Fruit fly (Drosophila melanogaster) whole organism, embryonic: ENCODE data around the gene Or22c.

ENCODE experiments used
- Bdp1 ChIP-seq: fragments of 200-800 bp; sonication (Bioruptor generic); optimal IDR thresholded peaks from 3 replicates; lab custom pipeline; 2016; ENCODE audit warnings: missing biosample characterization, missing genetic modification characterization
- Bteb2 ChIP-seq: fragments of 200-800 bp; sonication (Bioruptor generic); optimal IDR thresholded peaks from 2 replicates; lab custom pipeline; 2016; ENCODE audit warnings: missing biosample characterization, missing genetic modification characterization
- CG10431 ChIP-seq: fragments of 200-800 bp; sonication (Bioruptor generic); optimal IDR thresholded peaks from 3 replicates; lab custom pipeline; 2018; ENCODE audit warnings: missing biosample characterization, mild to moderate bottlenecking, missing genetic modification characterization
- CG11504 ChIP-seq: fragments of 200-800 bp; sonication (Bioruptor generic); optimal IDR thresholded peaks from 3 replicates; lab custom pipeline; 2019; ENCODE audit warnings: missing biosample characterization, mild to moderate bottlenecking, missing genetic modification characterization, moderate library complexity
- CG12104 ChIP-seq: fragments of 200-800 bp; sonication (Bioruptor generic); optimal IDR thresholded peaks from 3 replicates; lab custom pipeline; 2016; ENCODE audit warnings: missing biosample characterization, missing genetic modification characterization
- CG14050 ChIP-seq: fragments of 200-800 bp; sonication (Bioruptor generic); IDR thresholded peaks from 3 replicates; pipeline ENCODE4 v1.3.6; 2022; ENCODE audit warnings: missing biosample characterization, missing genetic modification characterization
- CG14667 ChIP-seq: fragments of 200-800 bp; sonication (Bioruptor generic); IDR thresholded peaks from 2 replicates; pipeline ENCODE4 v1.3.6; 2022; ENCODE audit warnings: missing biosample characterization, missing genetic modification characterization
- CG17829 ChIP-seq: fragments of 200-800 bp; optimal IDR thresholded peaks from 2 replicates; lab custom pipeline; 2019; ENCODE audit warnings: missing biosample characterization, mild to moderate bottlenecking, missing genetic modification characterization, moderate library complexity
- CG18262 ChIP-seq: fragments of 200-800 bp; optimal IDR thresholded peaks from 3 replicates; lab custom pipeline; 2019; ENCODE audit warnings: missing biosample characterization, mild to moderate bottlenecking, missing genetic modification characterization, moderate library complexity
- CG2202 ChIP-seq: fragments of 200-800 bp; sonication (Bioruptor generic); optimal IDR thresholded peaks from 2 replicates; lab custom pipeline; 2018; ENCODE audit warnings: missing biosample characterization, mild to moderate bottlenecking, missing genetic modification characterization
- CG30403 ChIP-seq: fragments of 200-800 bp; sonication (Bioruptor generic); optimal IDR thresholded peaks from 3 replicates; lab custom pipeline; 2016; ENCODE audit warnings: missing biosample characterization, missing genetic modification characterization
- CG4424 ChIP-seq: fragments of 200-800 bp; sonication (Bioruptor generic); optimal IDR thresholded peaks from 3 replicates; lab custom pipeline; 2016; ENCODE audit warnings: missing biosample characterization, missing genetic modification characterization
- CG4707 ChIP-seq: fragments of 200-800 bp; sonication (Bioruptor generic); optimal IDR thresholded peaks from 2 replicates; lab custom pipeline; 2018; ENCODE audit warnings: missing biosample characterization, mild to moderate bottlenecking, missing genetic modification characterization, moderate library complexity
- CG6813 ChIP-seq: fragments of 200-800 bp; sonication (Bioruptor generic); optimal IDR thresholded peaks from 2 replicates; lab custom pipeline; 2017; ENCODE audit warnings: missing biosample characterization, missing genetic modification characterization, mild to moderate bottlenecking, moderate library complexity, missing genetic modification reagents
- CG7271 ChIP-seq: fragments of 200-800 bp; sonication (Bioruptor generic); optimal IDR thresholded peaks from 2 replicates; lab custom pipeline; 2018; ENCODE audit warnings: missing biosample characterization, mild to moderate bottlenecking, missing genetic modification characterization, moderate library complexity
- CG7556 ChIP-seq: fragments of 200-800 bp; sonication (Bioruptor generic); optimal IDR thresholded peaks from 2 replicates; lab custom pipeline; 2017; ENCODE audit warnings: missing biosample characterization, mild to moderate bottlenecking, missing genetic modification characterization
- CG7963 ChIP-seq: fragments of 200-800 bp; sonication (Bioruptor generic); IDR thresholded peaks from 3 replicates; pipeline ENCODE4 v1.3.6; 2022; ENCODE audit warnings: missing biosample characterization, missing genetic modification characterization; ENCODE audit not compliant: partially characterized antibody
- CG8281 ChIP-seq: fragments of 200-800 bp; sonication (Bioruptor generic); optimal IDR thresholded peaks from 2 replicates; lab custom pipeline; 2018; ENCODE audit warnings: missing biosample characterization, mild to moderate bottlenecking, missing genetic modification characterization, moderate library complexity
- CG9727 ChIP-seq: fragments of 200-800 bp; sonication (Bioruptor generic); optimal IDR thresholded peaks from 3 replicates; lab custom pipeline; 2017; ENCODE audit warnings: missing biosample characterization, mild to moderate bottlenecking, missing genetic modification characterization
- CG9932 ChIP-seq: fragments of 200-800 bp; sonication (Bioruptor generic); IDR thresholded peaks from 2 replicates; pipeline ENCODE4 v1.3.6; 2022; ENCODE audit warnings: missing biosample characterization, missing genetic modification characterization
- CrebB ChIP-seq: fragments of 200-800 bp; sonication (Bioruptor generic); optimal IDR thresholded peaks from 3 replicates; lab custom pipeline; 2018; ENCODE audit warnings: missing biosample characterization, mild to moderate bottlenecking, missing genetic modification characterization
- D19B ChIP-seq: fragments of 200-800 bp; sonication (Bioruptor generic); optimal IDR thresholded peaks from 2 replicates; lab custom pipeline; 2017; ENCODE audit warnings: missing biosample characterization, mild to moderate bottlenecking, missing genetic modification characterization
- HHEX ChIP-seq: fragments of 200-800 bp; sonication (Bioruptor generic); optimal IDR thresholded peaks from 3 replicates; lab custom pipeline; 2017; ENCODE audit warnings: missing biosample characterization, mild to moderate bottlenecking, missing genetic modification characterization, missing genetic modification reagents
- HLH4C ChIP-seq: fragments of 200-800 bp; sonication (Bioruptor generic); IDR thresholded peaks from 3 replicates; pipeline ENCODE4 v1.3.6; 2022; ENCODE audit warnings: missing biosample characterization, missing genetic modification characterization; ENCODE audit not compliant: partially characterized antibody
- Hand ChIP-seq: fragments of 200-800 bp; sonication (Bioruptor generic); optimal IDR thresholded peaks from 2 replicates; lab custom pipeline; 2017; ENCODE audit warnings: mild to moderate bottlenecking, missing biosample characterization, missing genetic modification reagents, missing genetic modification characterization
- Hr39 ChIP-seq: fragments of >200 bp; optimal IDR thresholded peaks from 2 replicates; lab custom pipeline; 2017
- Sin3A ChIP-seq: fragments of >200 bp; optimal IDR thresholded peaks from 2 replicates; lab custom pipeline; 2018
- Vsx1 ChIP-seq: fragments of 200-800 bp; sonication (Bioruptor generic); optimal IDR thresholded peaks from 2 replicates; lab custom pipeline; 2017; ENCODE audit warnings: missing biosample characterization, mild to moderate bottlenecking, missing genetic modification characterization, missing genetic modification reagents
- Xrp1 ChIP-seq: fragments of 200-800 bp; sonication (Bioruptor generic); IDR thresholded peaks from 2 replicates; pipeline ENCODE4 v1.3.6; 2022; ENCODE audit warnings: missing biosample characterization, missing genetic modification characterization
- abd-A ChIP-seq: fragments of 200-800 bp; sonication (Bioruptor generic); optimal IDR thresholded peaks from 3 replicates; lab custom pipeline; 2019; ENCODE audit warnings: missing biosample characterization, mild to moderate bottlenecking, missing genetic modification characterization, moderate library complexity
- az2 ChIP-seq: fragments of 200-800 bp; sonication (Bioruptor generic); optimal IDR thresholded peaks from 3 replicates; lab custom pipeline; 2016; ENCODE audit warnings: missing biosample characterization, missing genetic modification characterization
- bowl ChIP-seq: fragments of 200-800 bp; sonication (Bioruptor generic); IDR thresholded peaks from 2 replicates; pipeline ENCODE4 v1.3.6; 2022; ENCODE audit warnings: missing biosample characterization, missing genetic modification characterization
- cg ChIP-seq: fragments of 200-800 bp; sonication (Bioruptor generic); optimal IDR thresholded peaks from 3 replicates; lab custom pipeline; 2019; ENCODE audit warnings: missing biosample characterization, mild to moderate bottlenecking, missing genetic modification characterization, moderate library complexity
- chif ChIP-seq, 2 experiments: fragments of 200-800 bp; sonication (Bioruptor generic); optimal IDR thresholded peaks; 3 replicates each; lab custom pipeline; 2016; ENCODE audit warnings: missing biosample characterization in 2 of 2, missing genetic modification characterization in 2 of 2
- danr ChIP-seq: fragments of 200-800 bp; sonication (Bioruptor generic); IDR thresholded peaks from 2 replicates; pipeline ENCODE4 v1.3.6; 2022; ENCODE audit warnings: missing biosample characterization, missing genetic modification characterization
- dati ChIP-seq: fragments of 200-800 bp; sonication (Bioruptor generic); IDR thresholded peaks from 2 replicates; pipeline ENCODE4 v1.3.6; 2022; ENCODE audit warnings: missing biosample characterization, missing genetic modification characterization
- hb ChIP-seq: fragments of 200-800 bp; sonication (Bioruptor generic); IDR thresholded peaks from 3 replicates; pipeline ENCODE4 v1.3.6; 2022; ENCODE audit warnings: missing biosample characterization, missing genetic modification characterization; ENCODE audit not compliant: partially characterized antibody
- hkb ChIP-seq, 2 experiments: fragments of 200-800 bp in 1 of 2; fragments of >200 bp in 1 of 2; sonication (Bioruptor generic) in 1 of 2; IDR thresholded peaks in 1 of 2; optimal IDR thresholded peaks in 1 of 2; 2 replicates each; pipeline versions ENCODE4 v1.3.6 to Lab custom; 2017 to 2022; ENCODE audit warnings: missing biosample characterization in 1 of 2, missing genetic modification characterization in 1 of 2
- insv ChIP-seq, 2 experiments: fragments of 200-800 bp; sonication (Bioruptor generic); optimal IDR thresholded peaks; 3 replicates each; lab custom pipeline; 2016 to 2018; ENCODE audit warnings: missing biosample characterization in 2 of 2, missing genetic modification characterization in 2 of 2
- lov ChIP-seq, 2 experiments: fragments of 200-800 bp in 1 of 2; fragments of >200 bp in 1 of 2; sonication (Bioruptor generic) in 1 of 2; IDR thresholded peaks in 1 of 2; optimal IDR thresholded peaks in 1 of 2; 2 replicates in 1 of 2; 3 replicates in 1 of 2; pipeline versions ENCODE4 v1.3.6 to Lab custom; 2017 to 2022; ENCODE audit warnings: missing biosample characterization in 1 of 2, missing genetic modification characterization in 1 of 2
- nerfin-2 ChIP-seq: fragments of 200-800 bp; sonication (Bioruptor generic); IDR thresholded peaks from 2 replicates; pipeline ENCODE4 v1.3.6; 2022; ENCODE audit warnings: missing biosample characterization, missing genetic modification characterization; ENCODE audit not compliant: partially characterized antibody
- pros ChIP-seq: fragments of 200-800 bp; sonication (Bioruptor generic); optimal IDR thresholded peaks from 3 replicates; lab custom pipeline; 2019; ENCODE audit warnings: missing biosample characterization, mild to moderate bottlenecking, missing genetic modification characterization, moderate library complexity
- row ChIP-seq: fragments of 200-800 bp; sonication (Bioruptor generic); IDR thresholded peaks from 3 replicates; pipeline ENCODE4 v1.3.6; 2022; ENCODE audit warnings: missing biosample characterization, missing genetic modification characterization
- run ChIP-seq: fragments of 200-800 bp; sonication (Bioruptor generic); optimal IDR thresholded peaks from 3 replicates; lab custom pipeline; 2018; ENCODE audit warnings: missing biosample characterization, mild to moderate bottlenecking, missing genetic modification characterization
- shn ChIP-seq: fragments of 200-800 bp; sonication (Bioruptor generic); optimal IDR thresholded peaks from 3 replicates; lab custom pipeline; 2016; ENCODE audit warnings: missing biosample characterization, missing genetic modification characterization
- tna ChIP-seq: fragments of 200-800 bp; sonication (Bioruptor generic); IDR thresholded peaks from 2 replicates; pipeline ENCODE4 v1.3.6; 2022; ENCODE audit warnings: missing biosample characterization, missing genetic modification characterization; ENCODE audit not compliant: partially characterized antibody
- unc-4 ChIP-seq: fragments of 200-800 bp; sonication (Bioruptor generic); IDR thresholded peaks from 2 replicates; pipeline ENCODE4 v1.3.6; 2022; ENCODE audit warnings: missing biosample characterization, missing genetic modification characterization; ENCODE audit not compliant: partially characterized antibody
- vfl ChIP-seq: fragments of 200-800 bp; sonication (Bioruptor generic); optimal IDR thresholded peaks from 2 replicates; lab custom pipeline; 2016; ENCODE audit warnings: missing biosample characterization, missing genetic modification characterization
- vnd ChIP-seq: fragments of 200-800 bp; sonication (Bioruptor generic); IDR thresholded peaks from 3 replicates; pipeline ENCODE4 v1.3.6; 2022; ENCODE audit warnings: missing biosample characterization, missing genetic modification characterization; ENCODE audit not compliant: partially characterized antibody
- z ChIP-seq: fragments of 200-800 bp; sonication (Bioruptor generic); IDR thresholded peaks from 3 replicates; pipeline ENCODE4 v1.3.6; 2022; ENCODE audit warnings: missing biosample characterization, missing genetic modification characterization

Gene Or22c

dm6 chr2L:2031522-2031921 is 22.9 kb upstream of the Or22c start (continued):
- TF ChIP-seq Hr39 (lab: Kevin White, UChicago) (no peak), CG30403 (GFP tag; lab: Kevin White, UChicago) (no peak), Bdp1 (peak; percentile 97), vnd (GFP tag; lab: Robert Waterston, UW) (peak; percentile 49; the same call in 2 of the 3 replicates), CG6813 (GFP tag; lab: Kevin White, UChicago) (no peak), abd-A (tag; lab: Kevin White, UChicago) (no peak), CG4424 (GFP tag; lab: Kevin White, UChicago) (no peak), Sin3A (lab: Kevin White, UChicago) (no peak), az2 (GFP tag; lab: Kevin White, UChicago) (no peak), hkb (optimal IDR thresholded peaks at IDR 0.05; lab: Kevin White, UChicago) (no peak), hkb (GFP tag; IDR thresholded peaks at IDR 0.05; lab: Robert Waterston, UW) (no peak), bowl (GFP tag; lab: Robert Waterston, UW) (no peak), Hand (GFP tag; lab: Kevin White, UChicago) (no peak), run (no peak), CG4707 (GFP tag; lab: Kevin White, UChicago) (no peak), CG7556 (GFP tag; lab: Kevin White, UChicago) (no peak), Bteb2 (GFP tag; lab: Kevin White, UChicago) (no peak), CG9727 (GFP tag; lab: Kevin White, UChicago) (no peak), lov (optimal IDR thresholded peaks at IDR 0.05; lab: Kevin White, UChicago) (no peak), lov (GFP tag; IDR thresholded peaks at IDR 0.05; lab: Robert Waterston, UW) (no peak), chif (GFP tag; optimal IDR thresholded peaks at IDR 0.05; lab: Kevin White, UChicago) (no peak), CG7963 (GFP tag; lab: Robert Waterston, UW) (peak; percentile 64; the same call in 2 of the 3 replicates), HHEX (GFP tag; lab: Kevin White, UChicago) (no peak), CG14050 (GFP tag; lab: Robert Waterston, UW) (no peak), CG10431 (no peak), Xrp1 (GFP tag; lab: Robert Waterston, UW) (no peak), cg (GFP tag; lab: Kevin White, UChicago) (peak; percentile 26), Vsx1 (no peak), insv (GFP tag; optimal IDR thresholded peaks at IDR 0.05; lab: Kevin White, UChicago) (no peak), tna (GFP tag; lab: Robert Waterston, UW) (peak; percentile 64), dati (GFP tag; lab: Robert Waterston, UW) (no peak), CG14667 (no peak), CrebB (tag; lab: Kevin White, UChicago) (no peak), CG11504 (no peak), HLH4C (GFP tag; lab: Robert Waterston, UW) (peak; percentile 42; the same call in 1 of the 3 replicates), CG17829 (tag; lab: Kevin White, UChicago) (no peak), CG18262 (tag; lab: Kevin White, UChicago) (no peak), pros (no peak), z (GFP tag; lab: Robert Waterston, UW) (no peak), CG8281 (no peak), row (GFP tag; lab: Robert Waterston, UW) (no peak), CG7271 (tag; lab: Kevin White, UChicago) (no peak), hb (peak; percentile 64; the same call in 1 of the 3 replicates), CG12104 (GFP tag; lab: Kevin White, UChicago) (no peak), nerfin-2 (peak; percentile 79), shn (no peak), CG2202 (no peak), D19B (no peak), danr (GFP tag; lab: Robert Waterston, UW) (no peak), vfl (GFP tag; lab: Kevin White, UChicago) (no peak), unc-4 (GFP tag; lab: Robert Waterston, UW) (no peak), CG9932 (GFP tag; lab: Robert Waterston, UW) (no peak)
